Worm (Caenorhabditis elegans): ENCODE results near the gene H37A05.4.

H37A05.4 gene

ce11 chrV:13660115-13660514 lies 10.5 kb upstream of the H37A05.4 start:
- TF ChIP-seq lsy-27 (tag; optimal IDR thresholded peaks at IDR 0.05; ENCODE audit: borderline replicate concordance, insufficient read depth) (no peak), fkh-3 (tag; optimal IDR thresholded peaks at IDR 0.05) (no peak), madf-8 (GFP tag; conservative IDR thresholded peaks at IDR 0.05) (peak; percentile 63), F23B12.7 (tag; optimal IDR thresholded peaks at IDR 0.05; ENCODE audit: insufficient read depth) (no peak), ceh-27 (GFP tag; optimal IDR thresholded peaks at IDR 0.05) (no peak), nfya-1 (tag; optimal IDR thresholded peaks at IDR 0.05; ENCODE audit: borderline replicate concordance, insufficient read depth) (no peak), xnd-1 (tag; optimal IDR thresholded peaks at IDR 0.05) (peak; percentile 80), lin-54 (GFP tag; optimal IDR thresholded peaks at IDR 0.05) (peak; percentile 37), D2030.7 (GFP tag; IDR thresholded peaks at IDR 0.05) (peak; percentile 42; the same call in 1 of the 2 replicates), lsl-1 (GFP tag; optimal IDR thresholded peaks at IDR 0.05) (peak; percentile 90), hsf-1 (GFP tag; IDR thresholded peaks at IDR 0.05) (peak; percentile 16; the same call in 1 of the 2 replicates), madf-6 (GFP tag; IDR thresholded peaks at IDR 0.05) (peak; percentile 88), F33H1.4 (GFP tag; IDR thresholded peaks at IDR 0.05) (peak; percentile 88), sea-2 (GFP tag; IDR thresholded peaks at IDR 0.05) (no peak), mxl-1 (tag; optimal IDR thresholded peaks at IDR 0.05) (no peak), mel-28 (tag; optimal IDR thresholded peaks at IDR 0.05; ENCODE audit: borderline replicate concordance) (no peak), ztf-25 (GFP tag; IDR thresholded peaks at IDR 0.05) (no peak)

ce11 chrV:13659219-13659618 lies 9.6 kb upstream of the H37A05.4 start:
- peak; percentile 8 for TF ChIP-seq tbp1 (GFP tag; optimal IDR thresholded peaks at IDR 0.05)
- no peak for TF ChIP-seq ZK185.1 (tag; optimal IDR thresholded peaks at IDR 0.05; ENCODE audit: poor library complexity, severe bottlenecking)
- TF ChIP-seq ztf-28 (GFP tag; IDR thresholded peaks at IDR 0.05), result no peak

ce11 chrV:13658577-13658976 lies 9.0 kb upstream of the H37A05.4 start:
- peak; percentile 79 to 82 for TF ChIP-seq let-607 (tag; optimal IDR thresholded peaks at IDR 0.05)
- TF ChIP-seq ceh-27 (GFP tag; optimal IDR thresholded peaks at IDR 0.05), result peak; percentile 18
- no peak for TF ChIP-seq lsy-27 (tag; optimal IDR thresholded peaks at IDR 0.05; ENCODE audit: borderline replicate concordance, insufficient read depth)
- no peak for TF ChIP-seq B0261.1 (tag; optimal IDR thresholded peaks at IDR 0.05)
- no peak for TF ChIP-seq sptf-2 (GFP tag; optimal IDR thresholded peaks at IDR 0.05)
- no peak for TF ChIP-seq hlh-26 (GFP tag; conservative IDR thresholded peaks at IDR 0.05)
- no peak for TF ChIP-seq nfya-2 (GFP tag; IDR thresholded peaks at IDR 0.05)
- TF ChIP-seq Y79H2A.3 (GFP tag; conservative IDR thresholded peaks at IDR 0.05), result no peak
- no peak for TF ChIP-seq C17E4.6 (GFP tag; IDR thresholded peaks at IDR 0.05)
- TF ChIP-seq ceh-79 (tag; optimal IDR thresholded peaks at IDR 0.05), result no peak
- TF ChIP-seq fkh-3 (tag; optimal IDR thresholded peaks at IDR 0.05), result no peak
- no peak for TF ChIP-seq ceh-58 (GFP tag; IDR thresholded peaks at IDR 0.05)
- TF ChIP-seq nfya-1 (tag; optimal IDR thresholded peaks at IDR 0.05; ENCODE audit: borderline replicate concordance, insufficient read depth), result no peak
- TF ChIP-seq egl-44 (GFP tag; IDR thresholded peaks at IDR 0.05), result 0 out of 2 replicates have a peak, but pooled peaks have one; percentile 61
- TF ChIP-seq egl-18 (GFP tag; IDR thresholded peaks at IDR 0.05), result no peak
- no peak; the same call in 1 of the 2 replicates for TF ChIP-seq hmg-1.2 (GFP tag; IDR thresholded peaks at IDR 0.05)
- TF ChIP-seq mel-28 (tag; optimal IDR thresholded peaks at IDR 0.05; ENCODE audit: borderline replicate concordance), result no peak
- no peak for TF ChIP-seq him-1 (tag; optimal IDR thresholded peaks at IDR 0.05)
- TF ChIP-seq lir-1 (GFP tag; conservative IDR thresholded peaks at IDR 0.05), result peak; percentile 81; the same call in 1 of the 2 replicates
- TF ChIP-seq aptf-3 (GFP tag; IDR thresholded peaks at IDR 0.05), result no peak
- no peak for TF ChIP-seq hmg-20 (GFP tag; IDR thresholded peaks at IDR 0.05)
- no peak for TF ChIP-seq bed-1 (GFP tag; IDR thresholded peaks at IDR 0.05)
- TF ChIP-seq nhr-90 (tag; optimal IDR thresholded peaks at IDR 0.05), result peak; percentile 75
- TF ChIP-seq chd-7 (tag; optimal IDR thresholded peaks at IDR 0.05), result peak; percentile 97
- TF ChIP-seq snpc-4 (GFP tag; optimal IDR thresholded peaks at IDR 0.05), result no peak
- TF ChIP-seq snpc-4 (tag; optimal IDR thresholded peaks at IDR 0.05), result peak in 2 of 4 experiments; percentile 28 to 51
- no peak for TF ChIP-seq rec-8 (tag; optimal IDR thresholded peaks at IDR 0.05)
- TF ChIP-seq lsl-1 (GFP tag; optimal IDR thresholded peaks at IDR 0.05), result no peak
- peak; percentile 96 for TF ChIP-seq ztf-22 (GFP tag; optimal IDR thresholded peaks at IDR 0.05)
- TF ChIP-seq D2030.7 (GFP tag; IDR thresholded peaks at IDR 0.05), result no peak
- peak; percentile 94 for TF ChIP-seq let-526 (GFP tag; IDR thresholded peaks at IDR 0.05)
